Worm (Caenorhabditis elegans) whole organism, young adult: ENCODE data around the gene klp-17.

Experiments used
- F22D6.2 ChIP-seq: sonication (generic microtip); optimal IDR thresholded peaks from 2 replicates; lab custom pipeline; 2016; ENCODE audit warnings: mild to moderate bottlenecking, missing genetic modification characterization, missing compliant biosample characterization
- F49E8.2 ChIP-seq: sonication (generic microtip); optimal IDR thresholded peaks from 3 replicates; lab custom pipeline; 2017; ENCODE audit warnings: missing genetic modification characterization, mild to moderate bottlenecking, missing compliant biosample characterization, antibody characterized with exemption, moderate library complexity; ENCODE audit not compliant: insufficient read depth
- F57C9.4 ChIP-seq: sonication (generic microtip); optimal IDR thresholded peaks from 2 replicates; lab custom pipeline; 2017; ENCODE audit warnings: mild to moderate bottlenecking, missing genetic modification characterization, missing compliant biosample characterization
- K11D2.4 ChIP-seq: fragments of 200-800 bp; sonication (Bioruptor generic); IDR thresholded peaks from 2 replicates; pipeline ENCODE4 v1.3.6; 2022; ENCODE audit warnings: missing genetic modification reagents, missing genetic modification characterization, missing compliant biosample characterization
- ama-1 ChIP-seq, 3 experiments: fragments of 150-350 bp in 1 of 3; sonication (generic microtip) in 2 of 3; optimal IDR thresholded peaks; 2 replicates each; lab custom pipeline; 2014 to 2018; ENCODE audit warnings: missing biosample characterization in 2 of 3, missing genetic modification characterization in 2 of 3, missing genetic modification reagents in 2 of 3
- aptf-3 ChIP-seq: fragments of 200-800 bp; sonication (Bioruptor generic); IDR thresholded peaks from 2 replicates; pipeline ENCODE4 v1.3.6; 2022; ENCODE audit warnings: missing genetic modification characterization, missing compliant biosample characterization
- ceh-40 ChIP-seq: fragments of 200-800 bp; sonication (Bioruptor generic); IDR thresholded peaks from 2 replicates; pipeline ENCODE4 v1.3.6; 2022; ENCODE audit warnings: missing genetic modification characterization, missing compliant biosample characterization
- egrh-3 ChIP-seq: fragments of 200-800 bp; sonication (Bioruptor generic); IDR thresholded peaks from 2 replicates; pipeline ENCODE4 v1.3.6; 2022; ENCODE audit warnings: missing genetic modification reagents, missing genetic modification characterization, missing compliant biosample characterization
- lin-40 ChIP-seq: sonication (generic microtip); optimal IDR thresholded peaks from 2 replicates; lab custom pipeline; 2016; ENCODE audit warnings: missing genetic modification characterization, mild to moderate bottlenecking, missing compliant biosample characterization, missing genotype, missing genetic modification reagents
- madf-6 ChIP-seq: fragments of 200-800 bp; sonication (Bioruptor generic); IDR thresholded peaks from 2 replicates; pipeline ENCODE4 v1.3.6; 2022; ENCODE audit warnings: missing genetic modification reagents, missing genetic modification characterization, missing compliant biosample characterization
- nhr-27 ChIP-seq: fragments of 200-800 bp; sonication (Bioruptor generic); optimal IDR thresholded peaks from 2 replicates; lab custom pipeline; 2018; ENCODE audit warnings: mild to moderate bottlenecking, missing genetic modification characterization, moderate library complexity, missing compliant biosample characterization
- pha-4 ChIP-seq: fragments of 150-350 bp; sonication (generic microtip); optimal IDR thresholded peaks from 2 replicates; lab custom pipeline; 2014; ENCODE audit warnings: missing biosample characterization, missing genetic modification reagents, missing genetic modification characterization
- somi-1 ChIP-seq: fragments of 200-800 bp; sonication (Bioruptor generic); optimal IDR thresholded peaks from 2 replicates; lab custom pipeline; 2018; ENCODE audit warnings: mild to moderate bottlenecking, missing genetic modification characterization, missing compliant biosample characterization

DNA sequence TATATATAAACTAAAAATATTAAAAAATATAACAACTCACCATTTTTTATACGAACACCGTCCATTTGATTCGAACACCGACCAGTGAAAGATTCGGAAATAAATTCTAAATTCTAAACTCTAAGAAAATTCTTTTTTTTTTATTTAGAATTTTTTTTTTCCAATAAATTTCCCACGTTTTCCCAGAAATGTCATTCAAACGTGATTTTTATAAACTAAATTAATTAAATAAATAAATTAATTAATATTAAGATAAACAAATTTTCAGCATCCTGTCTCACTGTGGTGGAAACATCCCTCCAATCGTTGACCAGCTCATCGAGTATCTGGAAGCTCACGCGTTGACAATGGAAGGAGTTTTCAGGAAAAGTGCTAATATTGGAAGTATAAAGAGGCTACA, at the start of gene klp-17:
- TF ChIP-seq F49E8.2 (tag; lab: Kevin White, UChicago) (no peak), ama-1 (optimal IDR thresholded peaks at IDR 0.05; lab: Kevin White, UChicago) (no peak), ama-1 (GFP tag; optimal IDR thresholded peaks at IDR 0.05; lab: Kevin White, UChicago) (no peak), aptf-3 (no peak), lin-40 (tag; lab: Kevin White, UChicago) (no peak), F57C9.4 (tag; lab: Kevin White, UChicago) (no peak), somi-1 (GFP tag; lab: Kevin White, UChicago) (no peak), madf-6 (GFP tag; lab: Robert Waterston, UW) (no peak), nhr-27 (no peak), pha-4 (no peak), K11D2.4 (GFP tag; lab: Robert Waterston, UW) (no peak), F22D6.2 (tag; lab: Kevin White, UChicago) (no peak), egrh-3 (no peak), ceh-40 (GFP tag; lab: Robert Waterston, UW) (no peak)
